Worm (Caenorhabditis elegans): Measurements from ENCODE around the gene hcf-1.

The hcf-1 gene

DNA sequence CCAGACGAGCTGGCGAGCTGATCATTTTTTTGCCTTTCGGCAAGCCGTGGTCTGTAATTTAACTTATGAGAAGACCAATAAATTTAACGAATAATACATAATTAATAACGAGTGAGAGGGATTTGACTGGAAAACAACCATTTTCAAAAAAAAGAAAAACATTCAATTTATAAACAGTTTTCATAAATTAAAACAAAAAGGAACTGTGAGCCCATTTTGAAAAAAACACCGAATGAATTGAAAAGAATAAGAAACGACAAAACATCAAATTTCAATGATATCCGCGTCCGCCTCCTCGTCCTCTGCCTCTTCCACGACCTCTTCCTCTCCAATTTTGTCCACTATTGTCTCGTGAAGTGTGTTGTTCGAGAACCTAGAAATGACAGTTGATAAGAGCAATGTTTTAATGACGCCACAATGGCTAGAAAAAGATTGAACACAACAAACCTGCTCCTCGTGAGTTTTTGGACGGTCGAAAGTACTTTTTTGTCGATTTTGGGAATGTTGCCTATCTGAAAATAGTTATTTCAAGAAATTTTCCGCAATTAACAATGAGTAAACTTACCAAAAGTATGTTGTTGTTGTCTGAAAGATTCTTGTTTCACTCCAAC, 9.8 kb upstream of the hcf-1 start, which contains the start of gene tag-321:
Gene tag-321, minus strand, starts transcription at position 51 of the 611 bp plus-strand sequence.
- TF ChIP-seq elt-2 (tag; optimal IDR thresholded peaks at IDR 0.05) (peak; percentile 68), mdl-1 (tag; optimal IDR thresholded peaks at IDR 0.05) (no peak), jun-1 (tag; optimal IDR thresholded peaks at IDR 0.05) (peak; percentile 6), ceh-28 (tag; optimal IDR thresholded peaks at IDR 0.05) (no peak), ztf-4 (tag; optimal IDR thresholded peaks at IDR 0.05) (no peak)

ce11 chrIV:7782292-7782691, 8.2 kb upstream of the hcf-1 start, which contains the start of gene sec-10:
sec-10 (minus strand) TSS chrIV:7782499.
- TF ChIP-seq zag-1 (tag; optimal IDR thresholded peaks at IDR 0.05) (no peak), elt-2 (tag; optimal IDR thresholded peaks at IDR 0.05) (peak; percentile 40), snpc-4 (tag; optimal IDR thresholded peaks at IDR 0.05) (no peak), skn-1 (tag; optimal IDR thresholded peaks at IDR 0.05) (no peak), nhr-25 (tag; optimal IDR thresholded peaks at IDR 0.05) (no peak), pha-4 (tag; optimal IDR thresholded peaks at IDR 0.05) (peak; percentile 18)

ce11 chrIV:7778865-7779264, 4.8 kb upstream of the hcf-1 start, which contains the start of gene rpap-3:
rpap-3 (minus strand) TSS chrIV:7778965.
- no peak for TF ChIP-seq nhr-77 (tag; optimal IDR thresholded peaks at IDR 0.05)
- no peak for TF ChIP-seq lin-39 (tag; optimal IDR thresholded peaks at IDR 0.05)
- TF ChIP-seq aly-2 (tag; optimal IDR thresholded peaks at IDR 0.05): no peak
- no peak for TF ChIP-seq nhr-28 (tag; optimal IDR thresholded peaks at IDR 0.05)
- no peak for TF ChIP-seq hmg-11 (tag; optimal IDR thresholded peaks at IDR 0.05)
- no peak for TF ChIP-seq ama-1 (optimal IDR thresholded peaks at IDR 0.05)
- TF ChIP-seq ZK546.5 (tag; optimal IDR thresholded peaks at IDR 0.05): no peak
- TF ChIP-seq fos-1 (tag; optimal IDR thresholded peaks at IDR 0.05): no peak
- no peak for TF ChIP-seq nhr-12 (tag; optimal IDR thresholded peaks at IDR 0.05)
- no peak for TF ChIP-seq snpc-4 (tag; optimal IDR thresholded peaks at IDR 0.05)
- no peak for TF ChIP-seq nhr-67 (tag; optimal IDR thresholded peaks at IDR 0.05)

DNA sequence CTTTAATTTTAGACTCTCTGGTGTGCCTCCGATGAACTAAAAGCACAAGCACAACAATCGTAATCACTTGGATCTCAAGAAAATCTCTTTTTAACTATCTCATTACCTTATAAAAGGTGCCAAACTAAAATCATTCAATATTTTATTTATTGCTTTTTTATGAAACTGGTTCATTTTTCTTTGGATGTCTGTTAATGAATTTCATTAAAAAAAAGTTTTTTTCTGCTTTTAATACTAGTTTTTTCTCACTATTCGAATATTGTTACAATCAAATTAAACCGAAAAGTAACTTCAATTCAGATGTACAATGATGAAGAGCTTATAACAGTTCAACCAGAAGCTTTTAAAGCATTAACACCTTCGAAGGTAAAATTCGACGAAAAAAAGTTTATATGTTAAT, 1.6 kb upstream of the hcf-1 start, which contains the start of gene swd-2.1:
Gene swd-2.1, plus strand, starts transcription at position 301 of the 400 bp plus-strand sequence.
- no peak for TF ChIP-seq nhr-12 (tag; optimal IDR thresholded peaks at IDR 0.05)
- TF ChIP-seq daf-12 (tag; optimal IDR thresholded peaks at IDR 0.05): no peak
- TF ChIP-seq R02D3.7 (tag; optimal IDR thresholded peaks at IDR 0.05): no peak
- no peak for TF ChIP-seq elt-3 (tag; optimal IDR thresholded peaks at IDR 0.05)
- no peak for TF ChIP-seq nfya-1 (tag; optimal IDR thresholded peaks at IDR 0.05; ENCODE audit: insufficient read depth)

- TF ChIP-seq elt-2 (tag; optimal IDR thresholded peaks at IDR 0.05) (no peak), aly-2 (tag; optimal IDR thresholded peaks at IDR 0.05) (no peak), eor-1 (tag; optimal IDR thresholded peaks at IDR 0.05) (no peak), pqm-1 (tag; optimal IDR thresholded peaks at IDR 0.05) (no peak)
Observed at ce11 chrIV:7770162-7770561, 3.9 kb downstream of the hcf-1 start, which contains the start of gene rdl-1. rdl-1 (minus strand) TSS chrIV:7770262.

- no peak for TF ChIP-seq nfya-1 (tag; optimal IDR thresholded peaks at IDR 0.05; ENCODE audit: insufficient read depth)
Observed at ce11 chrIV:7764319-7764718, 9.8 kb downstream of the hcf-1 start.

- TF ChIP-seq nhr-28 (tag; optimal IDR thresholded peaks at IDR 0.05) (no peak), hmg-11 (tag; optimal IDR thresholded peaks at IDR 0.05) (no peak), ztf-4 (tag; optimal IDR thresholded peaks at IDR 0.05) (no peak), nhr-237 (tag; optimal IDR thresholded peaks at IDR 0.05) (no peak), elt-1 (tag; optimal IDR thresholded peaks at IDR 0.05) (no peak), elt-3 (tag; optimal IDR thresholded peaks at IDR 0.05) (no peak), unc-62 (GFP tag; optimal IDR thresholded peaks at IDR 0.05) (no peak), tbx-2 (tag; optimal IDR thresholded peaks at IDR 0.05) (no peak), zag-1 (tag; optimal IDR thresholded peaks at IDR 0.05) (no peak), jun-1 (tag; optimal IDR thresholded peaks at IDR 0.05) (no peak), skn-1 (tag; optimal IDR thresholded peaks at IDR 0.05) (no peak), nhr-76 (tag; optimal IDR thresholded peaks at IDR 0.05) (no peak), fos-1 (tag; optimal IDR thresholded peaks at IDR 0.05) (no peak), mml-1 (tag; optimal IDR thresholded peaks at IDR 0.05) (no peak), eor-1 (tag; optimal IDR thresholded peaks at IDR 0.05) (no peak)
Observed at ce11 chrIV:7763748-7764147, 10.3 kb downstream of the hcf-1 start, which contains the start of the genes C46A5.6 and C46A5.1. C46A5.6 (minus strand) TSS chrIV:7763848. C46A5.1 (plus strand) TSS chrIV:7763931.
